Fruit fly (Drosophila melanogaster) whole organism: ENCODE data around the gene Or65a.

Experiments
- CG8478 ChIP-seq: fragments of >200 bp; optimal IDR thresholded peaks from 2 replicates; lab custom pipeline; 2018; ENCODE audit warnings: inconsistent platforms
- Dll ChIP-seq: fragments of >200 bp; optimal IDR thresholded peaks from 2 replicates; lab custom pipeline; 2017
- EcR ChIP-seq, 2 experiments: fragments of >200 bp; optimal IDR thresholded peaks; 2 replicates each; lab custom pipeline; 2017; ENCODE audit warnings: missing biosample characterization in 2 of 2, missing genetic modification characterization in 2 of 2, missing genetic modification reagents in 2 of 2
- pan ChIP-seq: fragments of >200 bp; optimal IDR thresholded peaks from 2 replicates; lab custom pipeline; 2017
- psq ChIP-seq: fragments of >200 bp; optimal IDR thresholded peaks from 2 replicates; lab custom pipeline; 2017
- usp ChIP-seq: fragments of >200 bp; optimal IDR thresholded peaks from 2 replicates; lab custom pipeline; 2017; ENCODE audit warnings: missing biosample characterization, missing genetic modification characterization, mixed read lengths

Or65a gene

dm6 chr3L:6315693-6316092 is 4.7 kb upstream of the Or65a start:
- TF ChIP-seq CG8478: no peak
- TF ChIP-seq psq (lab: Kevin White, UChicago): no peak
- TF ChIP-seq pan (lab: Kevin White, UChicago): peak; percentile 71

- no peak for TF ChIP-seq pan (lab: Kevin White, UChicago)
- TF ChIP-seq usp (GFP tag; lab: Kevin White, UChicago): no peak
- no peak for TF ChIP-seq EcR (GFP tag; optimal IDR thresholded peaks at IDR 0.05; lab: Kevin White, UChicago)
- TF ChIP-seq CG8478: no peak
Measured at dm6 chr3L:6317494-6317893, 2.9 kb upstream of the Or65a start.

- TF ChIP-seq pan (lab: Kevin White, UChicago) (no peak), usp (GFP tag; lab: Kevin White, UChicago) (no peak), CG8478 (no peak), Dll (lab: Kevin White, UChicago) (no peak), psq (lab: Kevin White, UChicago) (no peak)
Measured at dm6 chr3L:6322680-6323079, 2.3 kb downstream of the Or65a start.

- TF ChIP-seq pan (lab: Kevin White, UChicago) (no peak), Dll (lab: Kevin White, UChicago) (no peak), CG8478 (no peak), psq (lab: Kevin White, UChicago) (no peak), EcR (GFP tag; optimal IDR thresholded peaks at IDR 0.05; lab: Kevin White, UChicago) (no peak), usp (GFP tag; lab: Kevin White, UChicago) (no peak)
Measured at dm6 chr3L:6325312-6325711, 4.9 kb downstream of the Or65a start, which contains the start of gene Or65b. TSS of gene Or65b (plus strand) at chr3L:6325612.

- TF ChIP-seq Dll (lab: Kevin White, UChicago) (no peak), EcR (GFP tag; optimal IDR thresholded peaks at IDR 0.05; lab: Kevin White, UChicago) (no peak), CG8478 (no peak), usp (GFP tag; lab: Kevin White, UChicago) (no peak)
Measured at dm6 chr3L:6327308-6327707, 6.9 kb downstream of the Or65a start, which contains the start of gene Or65c. TSS of gene Or65c (plus strand) at chr3L:6327608.

dm6 chr3L:6331399-6332111 is 11.1 kb downstream of the Or65a start:
- TF ChIP-seq psq (lab: Kevin White, UChicago) (no peak), usp (GFP tag; lab: Kevin White, UChicago) (no peak), Dll (lab: Kevin White, UChicago) (no peak), EcR (GFP tag; optimal IDR thresholded peaks at IDR 0.05; lab: Kevin White, UChicago) (no peak), CG8478 (no peak), pan (lab: Kevin White, UChicago) (no peak)

- TF ChIP-seq psq (lab: Kevin White, UChicago) (no peak), usp (GFP tag; lab: Kevin White, UChicago) (no peak), Dll (lab: Kevin White, UChicago) (no peak), pan (lab: Kevin White, UChicago) (no peak), CG8478 (no peak), EcR (GFP tag; optimal IDR thresholded peaks at IDR 0.05; lab: Kevin White, UChicago) (no peak)
Measured at dm6 chr3L:6336248-6336858, 15.9 kb downstream of the Or65a start.

- TF ChIP-seq usp (GFP tag; lab: Kevin White, UChicago): no peak
- TF ChIP-seq EcR (GFP tag; optimal IDR thresholded peaks at IDR 0.05; lab: Kevin White, UChicago): no peak
- TF ChIP-seq CG8478: no peak
- no peak for TF ChIP-seq Dll (lab: Kevin White, UChicago)
- no peak for TF ChIP-seq psq (lab: Kevin White, UChicago)
- TF ChIP-seq pan (lab: Kevin White, UChicago): no peak
Measured at dm6 chr3L:6338306-6338705, 17.9 kb downstream of the Or65a start.

- TF ChIP-seq CG8478 (no peak), usp (GFP tag; lab: Kevin White, UChicago) (no peak), Dll (lab: Kevin White, UChicago) (no peak), EcR (GFP tag; optimal IDR thresholded peaks at IDR 0.05; lab: Kevin White, UChicago) (no peak), psq (lab: Kevin White, UChicago) (no peak), pan (lab: Kevin White, UChicago) (no peak)
Measured at dm6 chr3L:6342253-6342652, 21.8 kb downstream of the Or65a start.

dm6 chr3L:6344243-6344642 is 23.8 kb downstream of the Or65a start:
- TF ChIP-seq EcR (GFP tag; optimal IDR thresholded peaks at IDR 0.05; lab: Kevin White, UChicago) (no peak), usp (GFP tag; lab: Kevin White, UChicago) (no peak), Dll (lab: Kevin White, UChicago) (no peak), psq (lab: Kevin White, UChicago) (no peak), pan (lab: Kevin White, UChicago) (no peak), CG8478 (no peak)

dm6 chr3L:6348433-6348832 is 28.0 kb downstream of the Or65a start:
- TF ChIP-seq psq (lab: Kevin White, UChicago): no peak
- TF ChIP-seq pan (lab: Kevin White, UChicago): no peak
- no peak for TF ChIP-seq CG8478
- TF ChIP-seq usp (GFP tag; lab: Kevin White, UChicago): no peak
- TF ChIP-seq EcR (GFP tag; optimal IDR thresholded peaks at IDR 0.05; lab: Kevin White, UChicago): no peak
- TF ChIP-seq Dll (lab: Kevin White, UChicago): no peak

dm6 chr3L:6349976-6350375 is 29.6 kb downstream of the Or65a start, which contains the start of gene Sfp65A:
TSS of gene Sfp65A (plus strand) at chr3L:6350276.
- TF ChIP-seq Dll (lab: Kevin White, UChicago) (no peak), psq (lab: Kevin White, UChicago) (no peak), CG8478 (no peak), pan (lab: Kevin White, UChicago) (no peak), usp (GFP tag; lab: Kevin White, UChicago) (no peak), EcR (GFP tag; optimal IDR thresholded peaks at IDR 0.05; lab: Kevin White, UChicago) (no peak)
